Fruit fly (Drosophila melanogaster): ENCODE data around the gene CG3062.

CG3062 gene

DNA sequence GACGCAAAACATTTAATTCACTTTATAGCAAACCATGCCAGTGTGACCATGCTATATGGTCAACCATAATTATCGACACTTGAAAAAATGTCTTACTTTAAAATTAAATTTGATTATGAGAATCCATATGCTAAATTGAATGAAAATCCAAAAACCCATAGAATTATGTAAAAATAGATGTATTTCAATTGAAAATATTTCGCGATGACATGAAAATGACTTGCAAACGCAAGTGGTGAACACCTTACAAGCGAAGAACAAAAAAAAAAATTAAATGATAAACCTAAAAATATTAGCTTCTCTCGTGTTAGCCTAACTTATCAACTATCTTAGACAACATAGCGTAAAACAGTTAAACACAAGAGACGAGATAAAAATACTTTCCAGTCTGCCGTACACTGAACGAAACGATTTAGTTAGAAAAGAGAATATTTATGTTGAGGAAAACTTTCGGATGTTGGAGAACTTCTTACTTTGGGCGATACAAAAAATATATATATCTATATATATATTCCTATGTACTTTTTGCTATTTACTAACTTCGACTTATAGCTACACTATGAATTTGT lies 35.2 kb upstream of the CG3062 start (continued):
- TF ChIP-seq BtbVII (GFP tag; optimal IDR thresholded peaks at IDR 0.05) (peak; percentile 35), CG17359 (tag; optimal IDR thresholded peaks at IDR 0.05) (peak; percentile 61), CG8089 (GFP tag; optimal IDR thresholded peaks at IDR 0.05) (no peak), rib (GFP tag; IDR thresholded peaks at IDR 0.05) (no peak), CG3726 (GFP tag; IDR thresholded peaks at IDR 0.05) (no peak), bsh (GFP tag; optimal IDR thresholded peaks at IDR 0.05) (peak; percentile 30 to 58), CG17568 (GFP tag; optimal IDR thresholded peaks at IDR 0.05) (no peak), PHDP (tag; optimal IDR thresholded peaks at IDR 0.05) (peak; percentile 60), CG31224 (GFP tag; IDR thresholded peaks at IDR 0.05) (peak; percentile 27; the same call in 1 of the 2 replicates), pan (optimal IDR thresholded peaks at IDR 0.05) (no peak), pan (GFP tag; optimal IDR thresholded peaks at IDR 0.05 in 1 of 2, IDR thresholded peaks at IDR 0.05 in 1 of 2) (peak in 1 of 2 experiments; percentile 69), knrl (GFP tag; IDR thresholded peaks at IDR 0.05; ENCODE audit: partially characterized antibody) (no peak), kah (GFP tag; optimal IDR thresholded peaks at IDR 0.05) (peak; percentile 13), Mad (GFP tag; optimal IDR thresholded peaks at IDR 0.05) (no peak), danr (GFP tag; IDR thresholded peaks at IDR 0.05) (0 out of 2 replicates have a peak, but pooled peaks have one; percentile 6), CG7963 (GFP tag; IDR thresholded peaks at IDR 0.05; ENCODE audit: partially characterized antibody) (no peak), Rx (GFP tag; IDR thresholded peaks at IDR 0.05) (no peak), dmrt99B (tag; optimal IDR thresholded peaks at IDR 0.05) (peak; percentile 59), cwo (GFP tag; optimal IDR thresholded peaks at IDR 0.05) (peak; percentile 24), NC2α (GFP tag; optimal IDR thresholded peaks at IDR 0.05) (peak; percentile 26), CG7928 (GFP tag; optimal IDR thresholded peaks at IDR 0.05) (peak; percentile 13), CG34422 (GFP tag; IDR thresholded peaks at IDR 0.05) (peak; percentile 52; the same call in 2 of the 3 replicates), Stat92E (GFP tag; optimal IDR thresholded peaks at IDR 0.05) (no peak), crp (GFP tag; optimal IDR thresholded peaks at IDR 0.05) (peak in 1 of 2 experiments; percentile 44), Sox102F (GFP tag; optimal IDR thresholded peaks at IDR 0.05) (peak; percentile 64), her (GFP tag; optimal IDR thresholded peaks at IDR 0.05) (peak; percentile 31), zfh2 (GFP tag; optimal IDR thresholded peaks at IDR 0.05) (peak; percentile 34), Hand (GFP tag; optimal IDR thresholded peaks at IDR 0.05) (peak; percentile 43), D19A (tag; optimal IDR thresholded peaks at IDR 0.05) (peak; percentile 13), gt (GFP tag; IDR thresholded peaks at IDR 0.05) (no peak), otp (GFP tag; IDR thresholded peaks at IDR 0.05) (peak; percentile 60; the same call in 1 of the 3 replicates), CG8924 (tag; optimal IDR thresholded peaks at IDR 0.05) (peak; percentile 57), z (GFP tag; IDR thresholded peaks at IDR 0.05) (no peak), CHES-1-like (GFP tag; optimal IDR thresholded peaks at IDR 0.05) (peak; percentile 33), CG31441 (GFP tag; IDR thresholded peaks at IDR 0.05) (peak; percentile 55; the same call in 1 of the 2 replicates), cato (GFP tag; optimal IDR thresholded peaks at IDR 0.05; ENCODE audit: borderline replicate concordance) (peak; percentile 39), bbx (GFP tag; IDR thresholded peaks at IDR 0.05; ENCODE audit: partially characterized antibody) (no peak), CG12071 (GFP tag; optimal IDR thresholded peaks at IDR 0.05) (peak; percentile 17), Mrtf (GFP tag; IDR thresholded peaks at IDR 0.05) (no peak), CG3407 (GFP tag; optimal IDR thresholded peaks at IDR 0.05) (peak; percentile 1), dysf (GFP tag; IDR thresholded peaks at IDR 0.05) (0 out of 3 replicates have a peak, but pooled peaks have one; percentile 22), CG4730 (GFP tag; IDR thresholded peaks at IDR 0.05) (0 out of 2 replicates have a peak, but pooled peaks have one; percentile 19), CG32772 (GFP tag; IDR thresholded peaks at IDR 0.05) (no peak), CG6175 (GFP tag; IDR thresholded peaks at IDR 0.05) (no peak), jumu (GFP tag; optimal IDR thresholded peaks at IDR 0.05) (peak; percentile 40), CG14014 (GFP tag; IDR thresholded peaks at IDR 0.05) (peak; percentile 8; the same call in 1 of the 2 replicates), B-H1 (GFP tag; IDR thresholded peaks at IDR 0.05) (peak; percentile 57; the same call in 2 of the 3 replicates), CG4820 (GFP tag; optimal IDR thresholded peaks at IDR 0.05) (peak; percentile 33), CG15269 (tag; optimal IDR thresholded peaks at IDR 0.05) (peak; percentile 63), Sin3A (optimal IDR thresholded peaks at IDR 0.05) (no peak)

All from whole organism, embryonic.